Worm (Caenorhabditis elegans) whole organism, late embryonic: Measurements from ENCODE around the gene yars-2.

Source experiments
- C08G9.2 ChIP-seq: sonication (generic microtip); optimal IDR thresholded peaks from 2 replicates; lab custom pipeline; 2016; ENCODE audit warnings: mild to moderate bottlenecking, missing genetic modification characterization, moderate library complexity, missing compliant biosample characterization
- K09A11.1 ChIP-seq: sonication (generic microtip); optimal IDR thresholded peaks from 2 replicates; lab custom pipeline; 2017; ENCODE audit warnings: antibody characterized with exemption, mild to moderate bottlenecking, missing genetic modification characterization, missing compliant biosample characterization; ENCODE audit not compliant: insufficient read depth
- ceh-24 ChIP-seq: sonication (generic microtip); optimal IDR thresholded peaks from 2 replicates; lab custom pipeline; 2016; ENCODE audit warnings: mild to moderate bottlenecking, missing genetic modification characterization, missing compliant biosample characterization
- elt-2 ChIP-seq: sonication (generic microtip); optimal IDR thresholded peaks from 2 replicates; lab custom pipeline; 2016; ENCODE audit warnings: missing genetic modification reagents, missing genetic modification characterization, missing compliant biosample characterization
- fax-1 ChIP-seq: sonication (generic microtip); optimal IDR thresholded peaks from 2 replicates; lab custom pipeline; 2016; ENCODE audit warnings: missing genotype, missing genetic modification characterization, missing compliant biosample characterization
- fkh-10 ChIP-seq: fragments of 150-350 bp; optimal IDR thresholded peaks from 2 replicates; lab custom pipeline; 2014; ENCODE audit warnings: missing biosample characterization, missing genetic modification reagents, missing genetic modification characterization
- hlh-15 ChIP-seq: sonication (generic microtip); optimal IDR thresholded peaks from 2 replicates; lab custom pipeline; 2016; ENCODE audit warnings: missing genetic modification characterization, missing compliant biosample characterization
- mec-3 ChIP-seq: sonication (generic microtip); optimal IDR thresholded peaks from 2 replicates; lab custom pipeline; 2016; ENCODE audit warnings: borderline replicate concordance, missing genetic modification characterization, missing compliant biosample characterization
- nfya-1 ChIP-seq: sonication (generic microtip); optimal IDR thresholded peaks from 2 replicates; lab custom pipeline; 2017; ENCODE audit warnings: missing genetic modification characterization, mild to moderate bottlenecking, missing compliant biosample characterization, antibody characterized with exemption, moderate library complexity
- nhr-11 ChIP-seq: fragments of 150-350 bp; optimal IDR thresholded peaks from 2 replicates; lab custom pipeline; 2014; ENCODE audit warnings: missing biosample characterization, missing genetic modification characterization
- pag-3 ChIP-seq: sonication (generic microtip); optimal IDR thresholded peaks from 2 replicates; lab custom pipeline; 2016; ENCODE audit warnings: missing compliant biosample characterization, missing genetic modification characterization, borderline replicate concordance
- sox-4 ChIP-seq: sonication (generic microtip); optimal IDR thresholded peaks from 2 replicates; lab custom pipeline; 2017; ENCODE audit warnings: mild to moderate bottlenecking, missing genetic modification characterization, inconsistent platforms, missing compliant biosample characterization
- tbx-2 ChIP-seq: sonication (generic microtip); optimal IDR thresholded peaks from 2 replicates; lab custom pipeline; 2016; ENCODE audit warnings: missing genetic modification characterization, missing compliant biosample characterization

ce11 chrIV:4744167-4744566, 31.7 kb upstream of the yars-2 start, which contains the start of gene hoe-1:
- TF ChIP-seq K09A11.1 (tag; lab: Kevin White, UChicago), result no peak
- TF ChIP-seq nfya-1 (tag; lab: Kevin White, UChicago), result no peak
- no peak for TF ChIP-seq C08G9.2 (tag; lab: Kevin White, UChicago)
- no peak for TF ChIP-seq ceh-24 (tag; lab: Kevin White, UChicago)
- no peak for TF ChIP-seq mec-3 (tag; lab: Kevin White, UChicago)
- TF ChIP-seq elt-2, result no peak
- no peak for TF ChIP-seq hlh-15
- no peak for TF ChIP-seq sox-4 (tag; lab: Kevin White, UChicago)
- no peak for TF ChIP-seq fax-1
- no peak for TF ChIP-seq fkh-10 (GFP tag; lab: Kevin White, UChicago)
- TF ChIP-seq tbx-2 (tag; lab: Kevin White, UChicago), result no peak
- TF ChIP-seq pag-3 (tag; lab: Kevin White, UChicago), result no peak
- TF ChIP-seq nhr-11 (tag; lab: Kevin White, UChicago), result no peak
